Worm (Caenorhabditis elegans): Measurements from ENCODE around the gene C17H11.4.

The C17H11.4 gene

DNA sequence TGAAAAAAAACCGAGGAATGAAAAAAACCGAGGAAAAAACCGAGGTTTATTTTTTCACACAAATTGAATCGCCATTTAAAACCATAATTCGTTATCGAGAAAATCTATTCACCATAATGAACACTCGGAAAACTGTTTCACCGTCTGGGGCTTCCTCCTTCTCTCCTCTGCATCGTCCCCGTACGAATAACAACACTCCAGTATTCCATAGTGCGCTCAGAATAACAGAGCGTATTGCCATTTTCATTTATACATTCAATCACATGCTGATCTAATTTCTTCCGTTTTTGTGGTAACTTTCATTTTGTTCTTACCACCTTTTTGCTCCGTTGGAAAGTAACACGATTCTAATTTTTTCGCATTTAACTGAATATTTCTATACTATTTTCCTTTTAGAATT lies 11.9 kb downstream of the C17H11.4 start, which contains the start of gene C17H11.2:
Gene C17H11.2, plus strand, starts transcription at position 397 of the 400 bp plus-strand sequence.
- no peak for TF ChIP-seq unc-62 (GFP tag; optimal IDR thresholded peaks at IDR 0.05)

DNA sequence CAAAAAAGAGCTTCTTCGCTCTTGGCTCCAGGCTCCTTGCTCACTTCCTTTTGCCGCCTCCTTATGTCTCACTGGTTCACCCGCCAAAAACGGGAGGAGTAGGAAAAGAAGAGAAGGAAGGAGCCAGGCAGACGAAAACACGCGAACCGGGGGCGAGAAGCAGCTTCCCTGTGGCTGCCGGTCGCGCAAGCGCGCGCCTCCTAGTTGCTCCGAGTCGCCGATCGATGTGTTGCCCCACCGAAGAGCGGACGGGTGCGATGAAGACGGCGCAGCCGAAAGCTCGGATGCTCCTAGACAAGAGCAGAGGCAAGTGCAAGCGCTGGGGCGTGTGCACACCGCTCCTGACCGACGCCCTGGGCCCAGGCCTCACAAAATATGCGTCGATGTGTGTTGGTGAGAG lies 17.9 kb downstream of the C17H11.4 start:
- no peak for TF ChIP-seq unc-62 (GFP tag; optimal IDR thresholded peaks at IDR 0.05)

DNA sequence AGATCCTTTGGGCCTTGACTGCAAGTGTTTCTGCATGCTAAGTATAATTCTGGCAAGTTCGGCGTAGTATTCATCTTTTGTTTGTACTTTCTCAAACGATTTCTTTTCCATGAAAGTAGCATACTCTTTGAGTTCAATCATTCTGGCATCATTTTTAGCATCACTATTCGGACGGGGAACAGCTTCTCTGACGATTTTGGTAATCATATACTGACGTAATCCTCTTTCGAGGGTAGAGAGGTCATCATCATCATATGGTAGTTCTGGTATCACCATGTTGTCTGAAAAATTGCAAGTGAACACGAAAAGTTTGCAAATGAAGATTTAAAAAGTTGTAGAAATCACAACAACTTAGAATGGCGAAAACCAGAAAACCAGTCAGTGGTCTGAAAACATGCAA lies 18.6 kb downstream of the C17H11.4 start, which contains the start of gene F22F1.3:
Gene F22F1.3, minus strand, starts transcription at position 281 of the 400 bp plus-strand sequence.
- TF ChIP-seq unc-62 (GFP tag; optimal IDR thresholded peaks at IDR 0.05) = no peak

DNA sequence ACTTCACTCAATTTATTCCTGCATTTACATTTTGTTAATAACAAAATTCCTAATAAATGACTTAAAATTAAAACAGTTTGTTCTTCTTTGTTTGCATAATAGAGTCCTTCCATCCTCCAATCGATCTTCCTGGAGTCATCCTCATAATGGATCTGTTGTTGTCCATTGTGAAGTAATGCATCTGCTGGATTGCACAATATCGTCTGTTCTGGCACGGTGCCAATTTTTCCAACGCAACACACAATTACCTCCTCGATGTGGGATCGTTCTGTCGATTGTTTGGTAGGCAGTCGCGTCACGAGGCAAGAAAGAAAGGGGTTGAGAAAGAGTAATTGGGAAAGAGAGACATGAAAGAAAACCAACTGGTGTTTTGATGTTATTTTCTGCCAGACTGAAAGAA lies 21.4 kb downstream of the C17H11.4 start:
- no peak for TF ChIP-seq unc-62 (GFP tag; optimal IDR thresholded peaks at IDR 0.05)

ce11 chrX:8158975-8159813 lies 22.2 kb downstream of the C17H11.4 start, which contains the start of gene hil-3:
Gene hil-3, plus strand, starts transcription at chrX:8159169.
- no peak for TF ChIP-seq unc-62 (GFP tag; optimal IDR thresholded peaks at IDR 0.05)

ce11 chrX:8157132-8157531 lies 24.3 kb downstream of the C17H11.4 start:
- no peak for TF ChIP-seq unc-62 (GFP tag; optimal IDR thresholded peaks at IDR 0.05)

DNA sequence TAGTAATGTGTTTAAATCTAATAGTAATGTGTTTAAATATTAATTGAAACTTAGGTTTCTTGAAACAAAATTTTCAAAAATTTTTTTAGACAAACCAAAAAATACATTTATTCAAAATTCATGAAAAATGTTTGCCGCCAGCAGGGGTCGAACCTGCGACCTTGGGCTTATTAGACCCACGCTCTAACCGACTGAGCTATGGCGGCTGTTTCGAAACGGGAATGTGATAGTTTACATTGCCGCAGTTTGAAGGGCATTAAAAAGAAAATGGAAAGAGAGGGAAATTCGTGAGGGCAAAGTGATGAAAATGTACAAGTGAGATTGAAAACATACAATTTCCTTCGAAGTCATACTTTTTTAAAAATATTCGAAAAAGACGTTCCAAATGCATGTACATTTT lies 24.9 kb downstream of the C17H11.4 start:
- TF ChIP-seq unc-62 (GFP tag; optimal IDR thresholded peaks at IDR 0.05) = no peak

- TF ChIP-seq unc-62 (GFP tag; optimal IDR thresholded peaks at IDR 0.05) = no peak
Measured at ce11 chrX:8155969-8156368, 25.5 kb downstream of the C17H11.4 start.

DNA sequence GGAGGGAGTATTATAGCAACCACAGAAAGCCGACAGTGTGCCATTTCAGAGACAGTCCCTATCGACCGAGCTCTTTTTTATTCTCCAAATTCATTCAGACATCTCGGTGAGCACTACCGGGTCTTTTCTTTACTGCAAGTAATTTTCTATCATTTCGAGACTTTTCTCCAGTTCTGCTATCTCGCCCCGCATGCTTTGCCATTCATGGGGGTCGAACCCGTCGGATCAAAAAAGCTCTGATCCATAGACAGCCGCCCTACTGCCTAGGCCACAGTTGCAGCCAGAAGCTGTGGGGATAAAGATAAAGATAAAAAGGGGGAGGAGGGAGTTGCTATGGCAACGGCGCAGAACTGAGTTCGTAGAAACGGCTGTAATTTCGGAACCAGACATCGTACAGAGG lies 30.0 kb downstream of the C17H11.4 start:
- no peak for TF ChIP-seq unc-62 (GFP tag; optimal IDR thresholded peaks at IDR 0.05)

DNA sequence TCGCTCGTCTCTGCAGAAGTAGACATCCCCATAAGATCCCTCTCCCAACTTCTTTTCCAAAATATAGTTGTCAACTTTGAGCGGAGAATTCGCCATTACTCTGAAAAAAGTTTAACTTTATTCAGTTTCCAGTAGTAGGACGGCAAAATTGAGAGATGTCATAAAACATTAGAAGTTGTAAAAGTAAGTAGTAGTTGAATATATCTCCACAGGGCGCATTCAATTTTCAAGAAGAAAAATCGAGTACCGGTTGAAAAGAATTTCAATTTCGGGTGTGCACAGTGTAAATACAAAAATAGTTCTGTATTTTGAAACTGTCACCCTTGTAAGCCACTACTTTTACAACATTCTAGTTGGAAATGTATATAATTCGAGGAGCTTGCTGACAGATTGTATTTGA lies 30.8 kb downstream of the C17H11.4 start, which contains the start of gene F22F1.2:
Gene F22F1.2, minus strand, starts transcription at position 101 of the 400 bp plus-strand sequence.
- no peak for TF ChIP-seq unc-62 (GFP tag; optimal IDR thresholded peaks at IDR 0.05)

- TF ChIP-seq unc-62 (GFP tag; optimal IDR thresholded peaks at IDR 0.05) = no peak
Measured at ce11 chrX:8148993-8149392, 32.4 kb downstream of the C17H11.4 start.

ce11 chrX:8147398-8147797 lies 34.0 kb downstream of the C17H11.4 start, which contains the start of gene C02B8.1:
Gene C02B8.1, plus strand, starts transcription at chrX:8147698.
- TF ChIP-seq unc-62 (GFP tag; optimal IDR thresholded peaks at IDR 0.05) = no peak

DNA sequence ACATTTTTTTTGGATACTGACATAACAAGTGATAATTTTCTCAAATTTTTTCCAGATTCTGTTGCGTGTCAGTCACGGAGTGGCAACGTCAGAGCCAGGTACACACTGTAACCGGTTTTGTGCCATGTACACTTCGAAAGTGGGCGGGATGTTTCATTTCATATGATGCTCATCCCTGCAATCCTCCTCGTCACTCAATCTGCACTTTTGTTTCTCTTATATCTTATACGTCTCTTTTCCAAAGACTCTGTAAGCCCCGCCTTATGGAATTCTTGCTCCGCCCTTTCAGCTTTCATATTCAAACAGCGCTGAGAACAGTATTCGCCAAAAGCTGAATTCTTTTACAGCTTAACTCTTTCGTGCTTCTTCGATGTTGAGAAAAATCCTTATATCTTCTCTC lies 42.3 kb downstream of the C17H11.4 start, which contains the start of gene C02B8.3:
Gene C02B8.3, plus strand, starts transcription at position 301 of the 400 bp plus-strand sequence.
- TF ChIP-seq unc-62 (GFP tag; optimal IDR thresholded peaks at IDR 0.05) = no peak

- TF ChIP-seq unc-62 (GFP tag; optimal IDR thresholded peaks at IDR 0.05) = no peak
Measured at ce11 chrX:8137779-8138178, 43.7 kb downstream of the C17H11.4 start, which contains the start of gene C02B8.7. Gene C02B8.7, minus strand, starts transcription at chrX:8137879.

DNA sequence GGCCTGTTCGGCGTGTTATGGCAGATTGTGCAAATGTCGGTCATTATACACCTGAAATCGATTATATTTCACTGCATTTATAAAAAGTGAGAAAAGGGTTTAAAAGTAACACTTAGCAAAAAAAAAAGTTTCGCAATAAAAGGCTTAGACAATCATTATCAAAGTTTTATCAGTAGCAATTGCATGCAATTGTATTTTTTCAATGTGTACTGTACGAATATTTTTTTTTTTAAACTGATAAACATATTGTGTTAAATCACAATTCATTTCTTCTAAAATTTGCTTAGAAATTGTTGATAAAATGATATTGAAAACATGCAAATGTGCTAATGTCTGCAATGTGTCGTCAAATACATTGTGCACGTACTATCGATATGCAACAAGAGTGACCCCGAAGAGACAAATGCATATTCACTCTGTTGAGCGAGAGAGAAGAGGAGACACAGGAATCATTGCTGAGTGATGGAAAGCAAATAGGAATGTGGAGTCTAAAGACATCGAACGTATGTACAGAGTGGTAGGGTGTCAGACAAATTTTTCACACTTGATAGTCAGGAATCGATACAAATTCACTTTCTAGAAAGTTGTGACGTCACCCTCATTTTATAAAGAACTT lies 45.1 kb downstream of the C17H11.4 start, which contains the start of gene C02B8.6:
Gene C02B8.6, minus strand, starts transcription at position 51 of the 616 bp plus-strand sequence.
- TF ChIP-seq unc-62 (GFP tag; optimal IDR thresholded peaks at IDR 0.05) = no peak

All from whole organism, dauer.